Worm (Caenorhabditis elegans) whole organism, L2 larva: ENCODE measurements around the gene clec-174.

Source experiments
- ama-1 ChIP-seq: fragments of 150-350 bp; optimal IDR thresholded peaks from 2 replicates; lab custom pipeline; 2018; ENCODE audit warnings: inconsistent platforms
- elt-1 ChIP-seq: fragments of 150-350 bp; optimal IDR thresholded peaks from 2 replicates; lab custom pipeline; 2014; ENCODE audit warnings: missing biosample characterization, missing genetic modification characterization
- elt-3 ChIP-seq: sonication (generic microtip); optimal IDR thresholded peaks from 2 replicates; lab custom pipeline; 2017; ENCODE audit warnings: missing biosample characterization, missing genetic modification characterization
- fos-1 ChIP-seq: fragments of 150-350 bp; optimal IDR thresholded peaks from 2 replicates; lab custom pipeline; 2014; ENCODE audit warnings: missing biosample characterization, missing genetic modification characterization
- lin-11 ChIP-seq: fragments of 150-350 bp; sonication (generic microtip); optimal IDR thresholded peaks from 2 replicates; lab custom pipeline; 2014; ENCODE audit warnings: missing biosample characterization, missing genetic modification characterization, inconsistent platforms, mixed read lengths
- lin-39 ChIP-seq: fragments of 150-350 bp; optimal IDR thresholded peaks from 2 replicates; lab custom pipeline; 2014; ENCODE audit warnings: missing biosample characterization, missing genetic modification reagents, missing genetic modification characterization
- lsy-2 ChIP-seq, 2 experiments: fragments of 150-350 bp in 1 of 2; sonication (generic microtip) in 1 of 2; optimal IDR thresholded peaks; 2 replicates each; lab custom pipeline; 2014 to 2017; ENCODE audit warnings: missing biosample characterization in 2 of 2, missing genetic modification characterization in 2 of 2
- nhr-21 ChIP-seq: fragments of 150-350 bp; optimal IDR thresholded peaks from 2 replicates; lab custom pipeline; 2014; ENCODE audit warnings: missing biosample characterization, missing genetic modification characterization
- nhr-6 ChIP-seq: fragments of 150-350 bp; optimal IDR thresholded peaks from 2 replicates; lab custom pipeline; 2014; ENCODE audit warnings: missing biosample characterization, missing genetic modification characterization

DNA sequence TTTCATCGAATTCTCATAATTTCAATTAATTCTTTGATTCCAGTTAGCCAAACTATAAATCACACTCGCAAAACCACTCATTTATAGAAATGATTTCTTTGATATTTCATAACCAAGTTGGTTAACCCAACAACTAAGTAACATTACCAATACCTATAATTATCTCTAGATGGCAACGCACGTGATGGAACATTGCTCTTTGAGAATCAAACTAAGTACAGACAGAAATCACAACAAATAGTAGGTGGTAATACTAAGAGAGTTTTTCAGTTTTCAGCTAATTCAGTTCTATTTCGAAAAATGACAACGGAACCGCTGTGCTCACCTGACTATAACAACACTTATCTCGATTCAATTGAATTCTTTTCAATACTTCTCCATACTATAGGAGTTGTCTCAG lies 40.1 kb upstream of the clec-174 start, which contains the start of gene srh-223:
- no peak for TF ChIP-seq nhr-6
- TF ChIP-seq lin-11 (tag; lab: Kevin White, UChicago), result no peak
- no peak for TF ChIP-seq lin-39
- no peak for TF ChIP-seq ama-1 (lab: Kevin White, UChicago)
- no peak for TF ChIP-seq elt-1 (tag; lab: Kevin White, UChicago)
- no peak for TF ChIP-seq fos-1 (tag; lab: Kevin White, UChicago)
- TF ChIP-seq nhr-21 (tag; lab: Kevin White, UChicago), result no peak
- no peak for TF ChIP-seq lsy-2 (tag; optimal IDR thresholded peaks at IDR 0.05; lab: Kevin White, UChicago)
- TF ChIP-seq elt-3 (tag; lab: Kevin White, UChicago), result no peak
